Fruit fly (Drosophila melanogaster): ENCODE data around the gene mab-21.

Gene mab-21

dm6 chrX:5980883-5981282, 32.1 kb downstream of the mab-21 start (continued):
- TF ChIP-seq CG12236 (GFP tag; optimal IDR thresholded peaks at IDR 0.05) (no peak), chif (GFP tag; optimal IDR thresholded peaks at IDR 0.05) (peak; percentile 23 to 42), CG34422 (GFP tag; IDR thresholded peaks at IDR 0.05) (peak; percentile 78), D19A (tag; optimal IDR thresholded peaks at IDR 0.05) (peak; percentile 53), BEAF-32 (GFP tag; optimal IDR thresholded peaks at IDR 0.05) (no peak), lov (optimal IDR thresholded peaks at IDR 0.05) (no peak), lov (GFP tag; IDR thresholded peaks at IDR 0.05) (peak; percentile 70; the same call in 1 of the 3 replicates), CG17802 (tag; optimal IDR thresholded peaks at IDR 0.05) (no peak), CG13775 (GFP tag; optimal IDR thresholded peaks at IDR 0.05) (peak; percentile 40), Gug (GFP tag; IDR thresholded peaks at IDR 0.05) (peak; percentile 70), CG14965 (GFP tag; optimal IDR thresholded peaks at IDR 0.05; ENCODE audit: borderline replicate concordance) (no peak), Lim3 (GFP tag; IDR thresholded peaks at IDR 0.05) (0 out of 2 replicates have a peak, but pooled peaks have one; percentile 27), CG8281 (tag; optimal IDR thresholded peaks at IDR 0.05) (peak; percentile 46), hkb (optimal IDR thresholded peaks at IDR 0.05) (no peak), hkb (GFP tag; IDR thresholded peaks at IDR 0.05) (peak; percentile 85), Vsx1 (GFP tag; optimal IDR thresholded peaks at IDR 0.05) (peak; percentile 43), maf-S (GFP tag; optimal IDR thresholded peaks at IDR 0.05) (peak; percentile 29), pros (GFP tag; optimal IDR thresholded peaks at IDR 0.05) (no peak), Blimp-1 (GFP tag; optimal IDR thresholded peaks at IDR 0.05) (peak; percentile 70), Doc2 (GFP tag; IDR thresholded peaks at IDR 0.05) (no peak), CG13287 (GFP tag; IDR thresholded peaks at IDR 0.05; ENCODE audit: partially characterized antibody) (no peak), HLH4C (GFP tag; IDR thresholded peaks at IDR 0.05; ENCODE audit: partially characterized antibody) (no peak), bowl (GFP tag; IDR thresholded peaks at IDR 0.05) (peak; percentile 55; the same call in 1 of the 2 replicates), CG18011 (GFP tag; optimal IDR thresholded peaks at IDR 0.05) (peak; percentile 35), MTF-1 (GFP tag; optimal IDR thresholded peaks at IDR 0.05; ENCODE audit: borderline replicate concordance) (peak; percentile 44), CG18262 (tag; optimal IDR thresholded peaks at IDR 0.05) (peak; percentile 61), unc-4 (GFP tag; IDR thresholded peaks at IDR 0.05; ENCODE audit: partially characterized antibody) (no peak), Hr39 (optimal IDR thresholded peaks at IDR 0.05) (no peak), CG31441 (GFP tag; IDR thresholded peaks at IDR 0.05) (peak; percentile 71), corto (GFP tag; optimal IDR thresholded peaks at IDR 0.05) (peak; percentile 66), amos (GFP tag; IDR thresholded peaks at IDR 0.05; ENCODE audit: partially characterized antibody) (no peak), fu2 (GFP tag; optimal IDR thresholded peaks at IDR 0.05) (peak; percentile 4), CG10366 (GFP tag; IDR thresholded peaks at IDR 0.05) (peak; percentile 82), H15 (GFP tag; IDR thresholded peaks at IDR 0.05) (peak; percentile 64; the same call in 2 of the 3 replicates), chm (GFP tag; IDR thresholded peaks at IDR 0.05) (peak; percentile 72; the same call in 1 of the 2 replicates), CG3407 (GFP tag; optimal IDR thresholded peaks at IDR 0.05) (peak; percentile 12), dimm (GFP tag; IDR thresholded peaks at IDR 0.05) (0 out of 2 replicates have a peak, but pooled peaks have one; percentile 21), CG15514 (GFP tag; optimal IDR thresholded peaks at IDR 0.05) (peak; percentile 70), CG5245 (GFP tag; optimal IDR thresholded peaks at IDR 0.05) (peak; percentile 15), CG11504 (tag; optimal IDR thresholded peaks at IDR 0.05) (peak; percentile 82), Kr (GFP tag; optimal IDR thresholded peaks at IDR 0.05) (no peak), Dek (tag; optimal IDR thresholded peaks at IDR 0.05) (peak; percentile 73), CG6254 (GFP tag; optimal IDR thresholded peaks at IDR 0.05) (no peak), CG5953 (GFP tag; IDR thresholded peaks at IDR 0.05) (peak; percentile 52; the same call in 1 of the 2 replicates), CG17912 (GFP tag; optimal IDR thresholded peaks at IDR 0.05) (no peak), CG32772 (GFP tag; IDR thresholded peaks at IDR 0.05) (peak; percentile 73), CG1603 (tag; optimal IDR thresholded peaks at IDR 0.05) (peak; percentile 81), CG7839 (tag; optimal IDR thresholded peaks at IDR 0.05) (peak; percentile 84), Sox100B (GFP tag; optimal IDR thresholded peaks at IDR 0.05) (peak; percentile 56), CG3163 (GFP tag; optimal IDR thresholded peaks at IDR 0.05) (no peak)
